Worm (Caenorhabditis elegans) whole organism, early embryonic: ENCODE measurements around the gene K08E4.3.

Source experiments
- B0310.2 ChIP-seq: sonication (generic microtip); optimal IDR thresholded peaks from 2 replicates; lab custom pipeline; 2016; ENCODE audit warnings: mild to moderate bottlenecking, missing genetic modification characterization, missing compliant biosample characterization
- F13C5.2 ChIP-seq: sonication (generic microtip); optimal IDR thresholded peaks from 2 replicates; lab custom pipeline; 2017; ENCODE audit warnings: mild to moderate bottlenecking, missing genetic modification characterization, inconsistent platforms, missing compliant biosample characterization
- aly-1 ChIP-seq: sonication (generic microtip); optimal IDR thresholded peaks from 2 replicates; lab custom pipeline; 2016; ENCODE audit warnings: missing genetic modification characterization, missing compliant biosample characterization
- ama-1 ChIP-seq: fragments of 150-350 bp; optimal IDR thresholded peaks from 2 replicates; lab custom pipeline; 2014
- ceh-13 ChIP-seq: fragments of 200-800 bp; sonication (Bioruptor generic); optimal IDR thresholded peaks from 2 replicates; lab custom pipeline; 2018; ENCODE audit warnings: mild to moderate bottlenecking, missing genetic modification characterization, missing compliant biosample characterization
- ceh-36 ChIP-seq: sonication (generic microtip); optimal IDR thresholded peaks from 2 replicates; lab custom pipeline; 2016; ENCODE audit warnings: missing genetic modification characterization, inconsistent platforms, missing compliant biosample characterization
- ets-7 ChIP-seq: sonication (generic microtip); optimal IDR thresholded peaks from 2 replicates; lab custom pipeline; 2016; ENCODE audit warnings: missing genotype, missing genetic modification characterization, missing compliant biosample characterization
- flt-1 ChIP-seq: fragments of 200-800 bp; sonication (Bioruptor generic); IDR thresholded peaks from 2 replicates; pipeline ENCODE4 v1.3.6; 2022; ENCODE audit warnings: missing genetic modification characterization, missing compliant biosample characterization
- hmbx-1 ChIP-seq: sonication (generic microtip); optimal IDR thresholded peaks from 2 replicates; lab custom pipeline; 2016; ENCODE audit warnings: mild to moderate bottlenecking, missing genetic modification characterization, missing compliant biosample characterization
- hmg-4 ChIP-seq: fragments of 200-800 bp; sonication (Bioruptor generic); optimal IDR thresholded peaks from 2 replicates; lab custom pipeline; 2018; ENCODE audit warnings: mild to moderate bottlenecking, missing genetic modification characterization, missing compliant biosample characterization
- hnd-1 ChIP-seq: sonication (generic microtip); optimal IDR thresholded peaks from 2 replicates; lab custom pipeline; 2016; ENCODE audit warnings: missing genetic modification characterization, missing compliant biosample characterization
- pes-1 ChIP-seq: fragments of 200-800 bp; sonication (Bioruptor generic); IDR thresholded peaks from 2 replicates; pipeline ENCODE4 v1.3.6; 2022; ENCODE audit warnings: missing genetic modification reagents, missing genetic modification characterization, missing compliant biosample characterization
- scrt-1 ChIP-seq: fragments of 200-800 bp; sonication (Bioruptor generic); IDR thresholded peaks from 2 replicates; pipeline ENCODE4 v1.3.6; 2022; ENCODE audit warnings: missing genetic modification characterization, missing compliant biosample characterization
- sea-1 ChIP-seq: fragments of 200-800 bp; sonication (Bioruptor generic); conservative IDR thresholded peaks from 2 replicates; pipeline ENCODE4 v1.3.6; 2022; ENCODE audit warnings: missing genetic modification characterization, missing compliant biosample characterization
- tbx-11 ChIP-seq: fragments of 200-800 bp; sonication (Bioruptor generic); IDR thresholded peaks from 2 replicates; pipeline ENCODE4 v1.3.6; 2022; ENCODE audit warnings: missing genetic modification characterization, missing compliant biosample characterization
- tbx-37 ChIP-seq: fragments of 200-800 bp; sonication (Bioruptor generic); conservative IDR thresholded peaks from 2 replicates; pipeline ENCODE4 v1.3.6; 2022; ENCODE audit warnings: missing genetic modification reagents, missing genetic modification characterization, missing compliant biosample characterization
- tra-4 ChIP-seq: sonication (generic microtip); optimal IDR thresholded peaks from 2 replicates; lab custom pipeline; 2017; ENCODE audit warnings: missing genetic modification characterization, missing compliant biosample characterization

Gene K08E4.3

ce11 chrIV:12096479-12096878 is 38.9 kb downstream of the K08E4.3 start, which contains the start of gene mon-2:
TSS of gene mon-2 (plus strand) at chrIV:12096779.
- TF ChIP-seq tra-4 (tag; lab: Kevin White, UChicago) (no peak), ets-7 (tag; lab: Kevin White, UChicago) (no peak), hmbx-1 (tag; lab: Kevin White, UChicago) (no peak), flt-1 (GFP tag; lab: Robert Waterston, UW) (no peak), ceh-36 (tag; lab: Kevin White, UChicago) (no peak), tbx-11 (GFP tag; lab: Robert Waterston, UW) (no peak), hnd-1 (tag; lab: Kevin White, UChicago) (no peak), sea-1 (GFP tag; lab: Robert Waterston, UW) (no peak), F13C5.2 (no peak), ceh-13 (no peak), tbx-37 (GFP tag; lab: Robert Waterston, UW) (no peak), pes-1 (no peak), B0310.2 (tag; lab: Kevin White, UChicago) (no peak), ama-1 (lab: Kevin White, UChicago) (no peak), scrt-1 (GFP tag; lab: Robert Waterston, UW) (no peak), hmg-4 (GFP tag; lab: Kevin White, UChicago) (no peak)

- TF ChIP-seq ceh-36 (tag; lab: Kevin White, UChicago): no peak
- no peak for TF ChIP-seq flt-1 (GFP tag; lab: Robert Waterston, UW)
- TF ChIP-seq ama-1 (lab: Kevin White, UChicago): no peak
- no peak for TF ChIP-seq pes-1
Observed at ce11 chrIV:12105558-12105957, 48.0 kb downstream of the K08E4.3 start, which contains the start of gene M18.3. TSS of gene M18.3 (plus strand) at chrIV:12105858.

DNA sequence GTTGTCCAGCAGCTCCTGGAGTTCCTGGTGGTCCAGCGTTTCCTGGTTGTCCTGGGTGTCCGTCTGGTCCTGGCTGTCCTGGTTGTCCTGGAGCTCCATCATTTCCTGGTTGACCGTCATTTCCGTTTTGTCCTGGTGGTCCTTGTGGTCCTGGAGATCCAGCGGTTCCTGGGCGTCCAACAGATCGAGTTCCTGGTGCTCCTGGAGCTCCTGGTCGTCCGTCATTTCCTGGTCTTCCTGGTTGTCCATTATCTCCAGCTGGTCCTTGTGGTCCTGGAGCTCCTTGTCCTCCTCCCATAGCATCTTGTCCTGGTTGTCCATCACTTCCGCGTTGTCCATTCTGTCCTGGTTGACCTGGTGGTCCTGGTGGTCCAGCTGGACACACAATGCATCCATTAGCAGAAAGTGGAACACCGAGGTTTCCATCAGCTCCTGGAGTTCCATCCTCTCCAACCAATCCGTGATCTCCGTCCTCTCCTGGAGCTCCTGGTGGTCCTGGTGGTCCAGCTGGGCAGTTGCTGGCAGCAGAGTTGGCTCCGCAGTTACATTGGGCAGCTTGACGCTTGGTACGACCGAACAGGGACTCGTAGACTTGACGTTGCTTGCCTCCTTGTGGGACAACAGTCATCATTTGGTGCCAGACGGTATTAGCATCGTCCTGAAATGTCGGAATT is 51.6 kb downstream of the K08E4.3 start:
- TF ChIP-seq tbx-37 (GFP tag; lab: Robert Waterston, UW) (no peak), ama-1 (lab: Kevin White, UChicago) (no peak), ceh-36 (tag; lab: Kevin White, UChicago) (no peak), ets-7 (tag; lab: Kevin White, UChicago) (no peak), hnd-1 (tag; lab: Kevin White, UChicago) (no peak), pes-1 (no peak), flt-1 (GFP tag; lab: Robert Waterston, UW) (no peak), ceh-13 (no peak), sea-1 (GFP tag; lab: Robert Waterston, UW) (no peak), aly-1 (tag; lab: Kevin White, UChicago) (no peak), F13C5.2 (no peak), B0310.2 (tag; lab: Kevin White, UChicago) (no peak), tbx-11 (GFP tag; lab: Robert Waterston, UW) (no peak), hmbx-1 (tag; lab: Kevin White, UChicago) (no peak)
